Worm (Caenorhabditis elegans) whole organism, late embryonic: ENCODE measurements around the gene T10B5.7.

Experiments used
- K02D7.2 ChIP-seq: sonication (generic microtip); optimal IDR thresholded peaks from 2 replicates; lab custom pipeline; 2017; ENCODE audit warnings: mild to moderate bottlenecking, missing genetic modification characterization, missing compliant biosample characterization
- Y22D7AL.16 ChIP-seq: sonication (generic microtip); optimal IDR thresholded peaks from 2 replicates; lab custom pipeline; 2016; ENCODE audit warnings: missing genetic modification characterization, missing compliant biosample characterization
- ceh-14 ChIP-seq: sonication (generic microtip); optimal IDR thresholded peaks from 2 replicates; lab custom pipeline; 2016; ENCODE audit warnings: missing genotype, missing genetic modification characterization, missing compliant biosample characterization
- ceh-18 ChIP-seq: sonication (generic microtip); optimal IDR thresholded peaks from 2 replicates; lab custom pipeline; 2016; ENCODE audit warnings: missing genetic modification characterization, missing compliant biosample characterization
- ceh-19 ChIP-seq: fragments of 200-800 bp; sonication (Bioruptor generic); optimal IDR thresholded peaks from 2 replicates; lab custom pipeline; 2018; ENCODE audit warnings: mild to moderate bottlenecking, missing genetic modification characterization, missing compliant biosample characterization
- ceh-2 ChIP-seq: sonication (generic microtip); optimal IDR thresholded peaks from 2 replicates; lab custom pipeline; 2016; ENCODE audit warnings: missing genotype, missing genetic modification characterization, missing compliant biosample characterization
- ceh-22 ChIP-seq: sonication (generic microtip); optimal IDR thresholded peaks from 2 replicates; lab custom pipeline; 2017; ENCODE audit warnings: missing biosample characterization, missing genetic modification characterization
- ceh-30 ChIP-seq: fragments of 150-350 bp; optimal IDR thresholded peaks from 2 replicates; lab custom pipeline; 2014; ENCODE audit warnings: missing biosample characterization, missing genetic modification characterization
- ceh-31 ChIP-seq: sonication (generic microtip); optimal IDR thresholded peaks from 2 replicates; lab custom pipeline; 2016; ENCODE audit warnings: missing genetic modification characterization, missing compliant biosample characterization
- ceh-45 ChIP-seq: fragments of 200-800 bp; sonication (Bioruptor generic); IDR thresholded peaks from 2 replicates; pipeline ENCODE4 v1.3.6; 2022; ENCODE audit warnings: missing genetic modification reagents, missing genetic modification characterization, missing compliant biosample characterization
- ceh-6 ChIP-seq: fragments of 200-800 bp; sonication (Bioruptor generic); optimal IDR thresholded peaks from 2 replicates; lab custom pipeline; 2018; ENCODE audit warnings: mild to moderate bottlenecking, missing genetic modification characterization, missing compliant biosample characterization
- ceh-9 ChIP-seq: sonication (generic microtip); optimal IDR thresholded peaks from 2 replicates; lab custom pipeline; 2016; ENCODE audit warnings: mild to moderate bottlenecking, missing genetic modification characterization, inconsistent platforms, missing compliant biosample characterization
- dve-1 ChIP-seq: sonication (generic microtip); optimal IDR thresholded peaks from 2 replicates; lab custom pipeline; 2017; ENCODE audit warnings: antibody characterized with exemption, mild to moderate bottlenecking, missing genetic modification characterization, missing compliant biosample characterization
- elt-2 ChIP-seq: sonication (generic microtip); optimal IDR thresholded peaks from 2 replicates; lab custom pipeline; 2016; ENCODE audit warnings: missing genetic modification reagents, missing genetic modification characterization, missing compliant biosample characterization
- elt-4 ChIP-seq: sonication (generic microtip); optimal IDR thresholded peaks from 2 replicates; lab custom pipeline; 2016; ENCODE audit warnings: missing genetic modification characterization, missing compliant biosample characterization
- ets-4 ChIP-seq: sonication (generic microtip); optimal IDR thresholded peaks from 2 replicates; lab custom pipeline; 2016; ENCODE audit warnings: missing genetic modification characterization, missing compliant biosample characterization
- fkh-10 ChIP-seq: fragments of 150-350 bp; optimal IDR thresholded peaks from 2 replicates; lab custom pipeline; 2014; ENCODE audit warnings: missing biosample characterization, missing genetic modification reagents, missing genetic modification characterization
- gmeb-2 ChIP-seq: sonication (generic microtip); optimal IDR thresholded peaks from 2 replicates; lab custom pipeline; 2016; ENCODE audit warnings: missing genetic modification characterization, inconsistent platforms, missing compliant biosample characterization
- hlh-8 ChIP-seq: sonication (generic microtip); optimal IDR thresholded peaks from 2 replicates; lab custom pipeline; 2016; ENCODE audit warnings: missing genotype, missing genetic modification characterization, missing compliant biosample characterization
- lim-6 ChIP-seq: sonication (generic microtip); optimal IDR thresholded peaks from 2 replicates; lab custom pipeline; 2016; ENCODE audit warnings: missing genetic modification characterization, missing compliant biosample characterization
- madf-2 ChIP-seq: sonication (generic microtip); optimal IDR thresholded peaks from 2 replicates; lab custom pipeline; 2017; ENCODE audit warnings: missing genetic modification characterization, missing compliant biosample characterization
- nfya-1 ChIP-seq: sonication (generic microtip); optimal IDR thresholded peaks from 2 replicates; lab custom pipeline; 2017; ENCODE audit warnings: missing genetic modification characterization, mild to moderate bottlenecking, missing compliant biosample characterization, antibody characterized with exemption, moderate library complexity
- nhr-232 ChIP-seq: sonication (generic microtip); optimal IDR thresholded peaks from 2 replicates; lab custom pipeline; 2016; ENCODE audit warnings: missing genetic modification characterization, missing compliant biosample characterization
- npax-4 ChIP-seq: sonication (generic microtip); optimal IDR thresholded peaks from 2 replicates; lab custom pipeline; 2016; ENCODE audit warnings: missing genetic modification characterization, missing compliant biosample characterization
- odd-2 ChIP-seq: sonication (generic microtip); optimal IDR thresholded peaks from 2 replicates; lab custom pipeline; 2017; ENCODE audit warnings: antibody characterized with exemption, mild to moderate bottlenecking, missing genetic modification characterization, missing compliant biosample characterization
- pag-3 ChIP-seq: sonication (generic microtip); optimal IDR thresholded peaks from 2 replicates; lab custom pipeline; 2016; ENCODE audit warnings: missing compliant biosample characterization, missing genetic modification characterization, borderline replicate concordance
- pat-9 ChIP-seq: fragments of 200-800 bp; sonication (Bioruptor generic); optimal IDR thresholded peaks from 2 replicates; lab custom pipeline; 2018; ENCODE audit warnings: mild to moderate bottlenecking, missing genetic modification characterization, moderate library complexity, missing compliant biosample characterization
- pax-1 ChIP-seq: fragments of 150-350 bp; optimal IDR thresholded peaks from 2 replicates; lab custom pipeline; 2014; ENCODE audit warnings: missing biosample characterization, missing genetic modification characterization
- pha-2 ChIP-seq: sonication (generic microtip); optimal IDR thresholded peaks from 2 replicates; lab custom pipeline; 2017; ENCODE audit warnings: mild to moderate bottlenecking, missing genetic modification characterization, missing compliant biosample characterization
- pha-4 ChIP-seq: fragments of 150-350 bp; optimal IDR thresholded peaks from 2 replicates; lab custom pipeline; 2018; ENCODE audit warnings: missing biosample characterization, missing genetic modification reagents, missing genetic modification characterization
- sdc-2 ChIP-seq: sonication (generic microtip); optimal IDR thresholded peaks from 2 replicates; lab custom pipeline; 2016; ENCODE audit warnings: missing genotype, missing genetic modification characterization, missing compliant biosample characterization
- sox-2 ChIP-seq: fragments of 200-800 bp; sonication (Bioruptor generic); IDR thresholded peaks from 2 replicates; pipeline ENCODE4 v1.3.6; 2022; ENCODE audit warnings: missing genetic modification reagents, missing genetic modification characterization, missing compliant biosample characterization
- sox-4 ChIP-seq: sonication (generic microtip); optimal IDR thresholded peaks from 2 replicates; lab custom pipeline; 2017; ENCODE audit warnings: mild to moderate bottlenecking, missing genetic modification characterization, inconsistent platforms, missing compliant biosample characterization
- syd-9 ChIP-seq: sonication (generic microtip); optimal IDR thresholded peaks from 2 replicates; lab custom pipeline; 2016; ENCODE audit warnings: mild to moderate bottlenecking, missing genetic modification characterization, moderate library complexity, missing compliant biosample characterization
- tbx-2 ChIP-seq: sonication (generic microtip); optimal IDR thresholded peaks from 2 replicates; lab custom pipeline; 2016; ENCODE audit warnings: missing genetic modification characterization, missing compliant biosample characterization
- tbx-7 ChIP-seq: sonication (generic microtip); optimal IDR thresholded peaks from 2 replicates; lab custom pipeline; 2016; ENCODE audit warnings: missing genotype, missing genetic modification characterization, missing compliant biosample characterization
- ztf-16 ChIP-seq: sonication (generic microtip); optimal IDR thresholded peaks from 2 replicates; lab custom pipeline; 2017; ENCODE audit warnings: missing genetic modification characterization, missing compliant biosample characterization

T10B5.7 gene

ce11 chrV:1821287-1821686 is 24.7 kb upstream of the T10B5.7 start, which contains the start of the genes gly-7 and mrpl-39 (continued):
- TF ChIP-seq Y22D7AL.16 (tag; lab: Kevin White, UChicago): no peak
- no peak for TF ChIP-seq ceh-30
- TF ChIP-seq ets-4 (tag; lab: Kevin White, UChicago): no peak
- no peak for TF ChIP-seq pag-3 (tag; lab: Kevin White, UChicago)
- TF ChIP-seq ceh-6 (GFP tag; lab: Kevin White, UChicago): no peak
- TF ChIP-seq pat-9 (tag; lab: Kevin White, UChicago): peak; percentile 48
- TF ChIP-seq tbx-2 (tag; lab: Kevin White, UChicago): peak; percentile 55
- TF ChIP-seq ztf-16 (tag; lab: Kevin White, UChicago): peak; percentile 47
- peak; percentile 50 for TF ChIP-seq madf-2 (tag; lab: Kevin White, UChicago)
- no peak for TF ChIP-seq ceh-9 (tag; lab: Kevin White, UChicago)
- peak; percentile 47 for TF ChIP-seq gmeb-2
- no peak for TF ChIP-seq ceh-22 (tag; lab: Kevin White, UChicago)
- TF ChIP-seq ceh-19 (GFP tag; lab: Kevin White, UChicago): peak; percentile 14
- TF ChIP-seq elt-4 (tag; lab: Kevin White, UChicago): no peak
- TF ChIP-seq pha-2 (tag; lab: Kevin White, UChicago): peak; percentile 33
- TF ChIP-seq K02D7.2 (tag; lab: Kevin White, UChicago): no peak
- TF ChIP-seq npax-4 (tag; lab: Kevin White, UChicago): no peak
- no peak for TF ChIP-seq nhr-232
- no peak for TF ChIP-seq ceh-14 (tag; lab: Kevin White, UChicago)
- no peak for TF ChIP-seq hlh-8 (tag; lab: Kevin White, UChicago)
- TF ChIP-seq odd-2 (tag; lab: Kevin White, UChicago): peak; percentile 7
- no peak for TF ChIP-seq tbx-7 (tag; lab: Kevin White, UChicago)
- TF ChIP-seq ceh-31 (tag; lab: Kevin White, UChicago): peak; percentile 35
- TF ChIP-seq dve-1 (tag; lab: Kevin White, UChicago): no peak
- no peak for TF ChIP-seq sdc-2 (tag; lab: Kevin White, UChicago)
- no peak for TF ChIP-seq syd-9 (tag; lab: Kevin White, UChicago)
- peak; percentile 59 for TF ChIP-seq nfya-1 (tag; lab: Kevin White, UChicago)
- TF ChIP-seq elt-2 (tag; lab: Kevin White, UChicago): peak; percentile 53
- TF ChIP-seq ceh-18 (tag; lab: Kevin White, UChicago): no peak
- TF ChIP-seq, all 69 proteins: peak for 22

ce11 chrV:1824528-1824927 is 21.5 kb upstream of the T10B5.7 start:
- TF ChIP-seq ztf-16 (tag; lab: Kevin White, UChicago) (no peak), tbx-7 (tag; lab: Kevin White, UChicago) (no peak), ceh-9 (tag; lab: Kevin White, UChicago) (no peak), lim-6 (tag; lab: Kevin White, UChicago) (no peak), sox-2 (GFP tag; lab: Robert Waterston, UW) (no peak), ceh-45 (GFP tag; lab: Robert Waterston, UW) (no peak)

ce11 chrV:1829973-1830372 is 16.0 kb upstream of the T10B5.7 start, which contains the start of gene Y32G9B.1:
Gene Y32G9B.1, minus strand, starts transcription at chrV:1830073.
- TF ChIP-seq sdc-2 (tag; lab: Kevin White, UChicago) (no peak), ceh-9 (tag; lab: Kevin White, UChicago) (no peak), fkh-10 (no peak), elt-2 (tag; lab: Kevin White, UChicago) (peak; percentile 29), ceh-2 (tag; lab: Kevin White, UChicago) (no peak), pha-4 (tag; lab: Kevin White, UChicago) (no peak)
- TF ChIP-seq, all 69 proteins: peak for 1

ce11 chrV:1841744-1842143 is 4.3 kb upstream of the T10B5.7 start, which contains the start of gene T10B5.8:
Gene T10B5.8, plus strand, starts transcription at chrV:1842044.
- TF ChIP-seq ceh-2 (tag; lab: Kevin White, UChicago) (no peak), hlh-8 (tag; lab: Kevin White, UChicago) (no peak), pax-1 (tag; lab: Kevin White, UChicago) (no peak), sox-4 (tag; lab: Kevin White, UChicago) (no peak), nfya-1 (tag; lab: Kevin White, UChicago) (no peak), syd-9 (tag; lab: Kevin White, UChicago) (no peak), dve-1 (tag; lab: Kevin White, UChicago) (no peak)
